Fruit fly (Drosophila melanogaster) whole organism, embryonic: ENCODE data around the gene CG13012.

ENCODE experiments used
- Aef1 ChIP-seq: fragments of 200-800 bp; sonication (Bioruptor generic); IDR thresholded peaks from 3 replicates; pipeline ENCODE4 v1.3.6; 2022; ENCODE audit warnings: missing biosample characterization, missing genetic modification characterization
- Bgb ChIP-seq: fragments of 200-800 bp; sonication (Bioruptor generic); IDR thresholded peaks from 2 replicates; pipeline ENCODE4 v1.3.6; 2022; ENCODE audit warnings: missing biosample characterization, missing genetic modification characterization; ENCODE audit not compliant: partially characterized antibody
- CG10431 ChIP-seq: fragments of 200-800 bp; sonication (Bioruptor generic); optimal IDR thresholded peaks from 3 replicates; lab custom pipeline; 2018; ENCODE audit warnings: missing biosample characterization, mild to moderate bottlenecking, missing genetic modification characterization
- CG12071 ChIP-seq: fragments of 200-800 bp; sonication (Bioruptor generic); optimal IDR thresholded peaks from 3 replicates; lab custom pipeline; 2018; ENCODE audit warnings: missing biosample characterization, mild to moderate bottlenecking, missing genetic modification characterization
- CG12104 ChIP-seq: fragments of 200-800 bp; sonication (Bioruptor generic); optimal IDR thresholded peaks from 3 replicates; lab custom pipeline; 2016; ENCODE audit warnings: missing biosample characterization, missing genetic modification characterization
- CG12219 ChIP-seq: fragments of 200-800 bp; sonication (Bioruptor generic); optimal IDR thresholded peaks from 3 replicates; lab custom pipeline; 2018; ENCODE audit warnings: missing biosample characterization, mild to moderate bottlenecking, missing genetic modification characterization
- CG12236 ChIP-seq: fragments of 200-800 bp; sonication (Bioruptor generic); optimal IDR thresholded peaks from 2 replicates; lab custom pipeline; 2016; ENCODE audit warnings: missing biosample characterization, missing genetic modification characterization
- CG12391 ChIP-seq: fragments of 200-800 bp; sonication (Bioruptor generic); optimal IDR thresholded peaks from 3 replicates; lab custom pipeline; 2018; ENCODE audit warnings: missing biosample characterization, mild to moderate bottlenecking, missing genetic modification characterization, moderate library complexity
- CG13624 ChIP-seq: fragments of 200-800 bp; sonication (Bioruptor generic); optimal IDR thresholded peaks from 2 replicates; lab custom pipeline; 2016; ENCODE audit warnings: missing biosample characterization, missing genetic modification characterization
- CG13775 ChIP-seq: fragments of 200-800 bp; sonication (Bioruptor generic); optimal IDR thresholded peaks from 3 replicates; lab custom pipeline; 2017; ENCODE audit warnings: missing biosample characterization, mild to moderate bottlenecking, missing genetic modification characterization
- CG13894 ChIP-seq: fragments of 200-800 bp; sonication (Bioruptor generic); optimal IDR thresholded peaks from 3 replicates; lab custom pipeline; 2018; ENCODE audit warnings: missing biosample characterization, mild to moderate bottlenecking, missing genetic modification characterization, moderate library complexity
- CG15696 ChIP-seq: fragments of 200-800 bp; sonication (Bioruptor generic); optimal IDR thresholded peaks from 2 replicates; lab custom pipeline; 2019; ENCODE audit warnings: missing biosample characterization, mild to moderate bottlenecking, missing genetic modification characterization, moderate library complexity
- CG16863 ChIP-seq: fragments of 200-800 bp; sonication (Bioruptor generic); optimal IDR thresholded peaks from 3 replicates; lab custom pipeline; 2016; ENCODE audit warnings: missing biosample characterization, missing genetic modification characterization
- CG1792 ChIP-seq: fragments of 200-800 bp; sonication (Bioruptor generic); optimal IDR thresholded peaks from 2 replicates; lab custom pipeline; 2016; ENCODE audit warnings: missing biosample characterization, missing genetic modification characterization
- CG31224 ChIP-seq: fragments of 200-800 bp; sonication (Bioruptor generic); IDR thresholded peaks from 2 replicates; pipeline ENCODE4 v1.3.6; 2022; ENCODE audit warnings: missing biosample characterization, missing genetic modification characterization
- CG3163 ChIP-seq: fragments of 200-800 bp; sonication (Bioruptor generic); optimal IDR thresholded peaks from 3 replicates; lab custom pipeline; 2016; ENCODE audit warnings: missing biosample characterization, missing genetic modification characterization
- CG33557 ChIP-seq: fragments of 200-800 bp; sonication (Bioruptor generic); optimal IDR thresholded peaks from 2 replicates; lab custom pipeline; 2019; ENCODE audit warnings: missing biosample characterization, mild to moderate bottlenecking, missing genetic modification characterization, moderate library complexity
- CG3847 ChIP-seq: fragments of 200-800 bp; sonication (Bioruptor generic); IDR thresholded peaks from 2 replicates; pipeline ENCODE4 v1.3.6; 2022; ENCODE audit warnings: missing biosample characterization, missing genetic modification characterization
- CG4617 ChIP-seq: fragments of 200-800 bp; sonication (Bioruptor generic); optimal IDR thresholded peaks from 3 replicates; lab custom pipeline; 2016; ENCODE audit warnings: missing biosample characterization, missing genetic modification characterization, borderline replicate concordance
- CG4707 ChIP-seq: fragments of 200-800 bp; sonication (Bioruptor generic); optimal IDR thresholded peaks from 2 replicates; lab custom pipeline; 2018; ENCODE audit warnings: missing biosample characterization, mild to moderate bottlenecking, missing genetic modification characterization, moderate library complexity
- CG7271 ChIP-seq: fragments of 200-800 bp; sonication (Bioruptor generic); optimal IDR thresholded peaks from 2 replicates; lab custom pipeline; 2018; ENCODE audit warnings: missing biosample characterization, mild to moderate bottlenecking, missing genetic modification characterization, moderate library complexity
- CG9797 ChIP-seq: fragments of 200-800 bp; sonication (Bioruptor generic); optimal IDR thresholded peaks from 3 replicates; lab custom pipeline; 2018; ENCODE audit warnings: missing biosample characterization, mild to moderate bottlenecking, missing genetic modification characterization
- Dad ChIP-seq: fragments of 200-800 bp; sonication (Bioruptor generic); optimal IDR thresholded peaks from 3 replicates; lab custom pipeline; 2016; ENCODE audit warnings: missing biosample characterization, missing genetic modification characterization
- Ets97D ChIP-seq: fragments of 200-800 bp; sonication (Bioruptor generic); optimal IDR thresholded peaks from 3 replicates; lab custom pipeline; 2016; ENCODE audit warnings: missing biosample characterization, missing genetic modification characterization
- H2.0 ChIP-seq: fragments of 200-800 bp; sonication (Bioruptor generic); IDR thresholded peaks from 2 replicates; pipeline ENCODE4 v1.3.6; 2022; ENCODE audit warnings: missing biosample characterization, missing genetic modification characterization
- Hsf ChIP-seq: fragments of 200-800 bp; sonication (Bioruptor generic); optimal IDR thresholded peaks from 3 replicates; lab custom pipeline; 2016; ENCODE audit warnings: missing biosample characterization, missing genetic modification characterization
- Nf-YB ChIP-seq: fragments of 200-800 bp; sonication (Bioruptor generic); optimal IDR thresholded peaks from 3 replicates; lab custom pipeline; 2019; ENCODE audit warnings: missing biosample characterization, mild to moderate bottlenecking, missing genetic modification characterization, moderate library complexity
- NfI ChIP-seq: fragments of 200-800 bp; sonication (Bioruptor generic); optimal IDR thresholded peaks from 3 replicates; lab custom pipeline; 2018; ENCODE audit warnings: missing biosample characterization, mild to moderate bottlenecking, missing genetic modification characterization, moderate library complexity
- ab ChIP-seq: fragments of 200-800 bp; sonication (Bioruptor generic); optimal IDR thresholded peaks from 2 replicates; lab custom pipeline; 2016; ENCODE audit warnings: missing biosample characterization, missing genetic modification characterization
- cad ChIP-seq: fragments of >200 bp; optimal IDR thresholded peaks from 2 replicates; lab custom pipeline; 2017; ENCODE audit warnings: missing biosample characterization, missing genetic modification characterization
- chm ChIP-seq: fragments of 200-800 bp; sonication (Bioruptor generic); IDR thresholded peaks from 2 replicates; pipeline ENCODE4 v1.3.6; 2022; ENCODE audit warnings: missing biosample characterization, missing genetic modification characterization
- crp ChIP-seq, 2 experiments: fragments of 200-800 bp; sonication (Bioruptor generic); optimal IDR thresholded peaks; 2 replicates in 1 of 2; 3 replicates in 1 of 2; lab custom pipeline; 2017; ENCODE audit warnings: missing biosample characterization in 2 of 2, missing genetic modification characterization in 2 of 2, mild to moderate bottlenecking in 1 of 2, moderate library complexity in 1 of 2
- dpn ChIP-seq, 2 experiments: fragments of 200-800 bp; sonication (Bioruptor generic); optimal IDR thresholded peaks; 3 replicates each; lab custom pipeline; 2016; ENCODE audit warnings: missing biosample characterization in 2 of 2, missing genetic modification characterization in 2 of 2
- ewg ChIP-seq: fragments of 200-800 bp; sonication (Bioruptor generic); optimal IDR thresholded peaks from 3 replicates; lab custom pipeline; 2017; ENCODE audit warnings: mild to moderate bottlenecking, missing biosample characterization, missing genetic modification reagents, missing genetic modification characterization
- fd64A ChIP-seq: fragments of 200-800 bp; sonication (Bioruptor generic); optimal IDR thresholded peaks from 3 replicates; lab custom pipeline; 2018; ENCODE audit warnings: missing biosample characterization, mild to moderate bottlenecking, missing genetic modification characterization
- fru ChIP-seq: fragments of >200 bp; optimal IDR thresholded peaks from 2 replicates; lab custom pipeline; 2017
- fu2 ChIP-seq: fragments of 200-800 bp; sonication (Bioruptor generic); optimal IDR thresholded peaks from 2 replicates; lab custom pipeline; 2016; ENCODE audit warnings: missing biosample characterization, missing genetic modification characterization
- gcm2 ChIP-seq: fragments of 200-800 bp; sonication (Bioruptor generic); optimal IDR thresholded peaks from 2 replicates; lab custom pipeline; 2016; ENCODE audit warnings: missing biosample characterization, missing genetic modification characterization
- mam ChIP-seq: fragments of 200-800 bp; sonication (Bioruptor generic); optimal IDR thresholded peaks from 3 replicates; lab custom pipeline; 2016; ENCODE audit warnings: missing biosample characterization, missing genetic modification characterization
- onecut ChIP-seq: fragments of 200-800 bp; sonication (Bioruptor generic); IDR thresholded peaks from 2 replicates; pipeline ENCODE4 v1.3.6; 2022; ENCODE audit warnings: missing biosample characterization, missing genetic modification characterization
- peb ChIP-seq: fragments of 200-800 bp; sonication (Bioruptor generic); IDR thresholded peaks from 2 replicates; pipeline ENCODE4 v1.3.6; 2022; ENCODE audit warnings: missing biosample characterization, missing genetic modification characterization
- pfk ChIP-seq: fragments of 200-800 bp; sonication (Bioruptor generic); optimal IDR thresholded peaks from 2 replicates; lab custom pipeline; 2018; ENCODE audit warnings: missing biosample characterization, mild to moderate bottlenecking, missing genetic modification characterization, moderate library complexity
- sisA ChIP-seq: fragments of 200-800 bp; sonication (Bioruptor generic); IDR thresholded peaks from 2 replicates; pipeline ENCODE4 v1.3.6; 2022; ENCODE audit warnings: missing biosample characterization, missing genetic modification characterization
- slbo ChIP-seq: fragments of 200-800 bp; sonication (Bioruptor generic); IDR thresholded peaks from 2 replicates; pipeline ENCODE4 v1.3.6; 2022; ENCODE audit warnings: missing biosample characterization, missing genetic modification characterization
- sna ChIP-seq: fragments of 200-800 bp; sonication (Bioruptor generic); IDR thresholded peaks from 2 replicates; pipeline ENCODE4 v1.3.6; 2022; ENCODE audit warnings: missing biosample characterization, missing genetic modification characterization; ENCODE audit not compliant: partially characterized antibody
- sr ChIP-seq: fragments of 200-800 bp; sonication (Bioruptor generic); IDR thresholded peaks from 3 replicates; pipeline ENCODE4 v1.3.6; 2022; ENCODE audit warnings: missing biosample characterization, missing genetic modification characterization
- sug ChIP-seq: fragments of 200-800 bp; optimal IDR thresholded peaks from 2 replicates; lab custom pipeline; 2019; ENCODE audit warnings: missing biosample characterization, mild to moderate bottlenecking, missing genetic modification characterization, moderate library complexity
- trem ChIP-seq: fragments of 200-800 bp; optimal IDR thresholded peaks from 3 replicates; lab custom pipeline; 2019; ENCODE audit warnings: missing biosample characterization, mild to moderate bottlenecking, missing genetic modification characterization, moderate library complexity
- z ChIP-seq: fragments of 200-800 bp; sonication (Bioruptor generic); IDR thresholded peaks from 3 replicates; pipeline ENCODE4 v1.3.6; 2022; ENCODE audit warnings: missing biosample characterization, missing genetic modification characterization

Gene CG13012

dm6 chrX:16637594-16638485 lies 38.7 kb downstream of the CG13012 start, which contains the start of gene RpS19a (continued):
- TF ChIP-seq CG12104 (peak; percentile 84), CG3163 (GFP tag; lab: Kevin White, UChicago) (peak; percentile 29), sug (peak; percentile 78), Nf-YB (GFP tag; lab: Kevin White, UChicago) (peak; percentile 55), CG13894 (tag; lab: Kevin White, UChicago) (peak; percentile 75), trem (tag; lab: Kevin White, UChicago) (peak; percentile 87), Ets97D (peak; percentile 99), z (GFP tag; lab: Robert Waterston, UW) (no peak), Dad (GFP tag; lab: Kevin White, UChicago) (peak; percentile 35), CG33557 (GFP tag; lab: Kevin White, UChicago) (peak; percentile 75), fru (lab: Kevin White, UChicago) (no peak), sisA (GFP tag; lab: Robert Waterston, UW) (no peak), CG12236 (GFP tag; lab: Kevin White, UChicago) (peak; percentile 7), CG12219 (GFP tag; lab: Kevin White, UChicago) (peak; percentile 78), sna (GFP tag; lab: Robert Waterston, UW) (no peak), Aef1 (GFP tag; lab: Robert Waterston, UW) (peak; percentile 64), dpn (GFP tag; optimal IDR thresholded peaks at IDR 0.05; lab: Kevin White, UChicago) (peak; percentile 19 to 52), sr (GFP tag; lab: Robert Waterston, UW) (peak; percentile 71; the same call in 2 of the 3 replicates), fu2 (GFP tag; lab: Kevin White, UChicago) (peak; percentile 34), CG13775 (peak; percentile 86), CG12071 (peak; percentile 92), pfk (GFP tag; lab: Kevin White, UChicago) (peak; percentile 80), Bgb (GFP tag; lab: Robert Waterston, UW) (peak; percentile 12), mam (no peak), CG10431 (GFP tag; lab: Kevin White, UChicago) (peak; percentile 80), CG31224 (peak; percentile 46), Hsf (GFP tag; lab: Kevin White, UChicago) (peak; percentile 30), CG15696 (no peak), CG1792 (no peak), NfI (GFP tag; lab: Kevin White, UChicago) (peak; percentile 92), fd64A (GFP tag; lab: Kevin White, UChicago) (peak; percentile 87), crp (GFP tag; optimal IDR thresholded peaks at IDR 0.05; lab: Kevin White, UChicago) (peak in 1 of 2 experiments; percentile 22), ab (GFP tag; lab: Kevin White, UChicago) (no peak), ewg (peak; percentile 54), CG4617 (peak; percentile 32), CG12391 (tag; lab: Kevin White, UChicago) (peak; percentile 72), gcm2 (peak; percentile 36), H2.0 (GFP tag; lab: Robert Waterston, UW) (peak; percentile 61; the same call in 1 of the 2 replicates), cad (GFP tag; lab: Kevin White, UChicago) (no peak), peb (GFP tag; lab: Robert Waterston, UW) (peak; percentile 23; the same call in 1 of the 2 replicates), CG4707 (GFP tag; lab: Kevin White, UChicago) (peak; percentile 88), CG9797 (GFP tag; lab: Kevin White, UChicago) (peak; percentile 47), CG13624 (GFP tag; lab: Kevin White, UChicago) (peak; percentile 27), CG16863 (GFP tag; lab: Kevin White, UChicago) (peak; percentile 30), onecut (GFP tag; lab: Robert Waterston, UW) (peak; percentile 80), CG3847 (GFP tag; lab: Robert Waterston, UW) (peak; percentile 59), chm (GFP tag; lab: Robert Waterston, UW) (peak; percentile 88), slbo (GFP tag; lab: Robert Waterston, UW) (peak; percentile 75), CG7271 (tag; lab: Kevin White, UChicago) (peak; percentile 77)
